Worm (Caenorhabditis elegans) whole organism, early embryonic: ENCODE data around the gene C08B6.2.

Source experiments
- B0310.2 ChIP-seq: sonication (generic microtip); optimal IDR thresholded peaks from 2 replicates; lab custom pipeline; 2016; ENCODE audit warnings: mild to moderate bottlenecking, missing genetic modification characterization, missing compliant biosample characterization
- F13C5.2 ChIP-seq: sonication (generic microtip); optimal IDR thresholded peaks from 2 replicates; lab custom pipeline; 2017; ENCODE audit warnings: mild to moderate bottlenecking, missing genetic modification characterization, inconsistent platforms, missing compliant biosample characterization
- ama-1 ChIP-seq: fragments of 150-350 bp; optimal IDR thresholded peaks from 2 replicates; lab custom pipeline; 2014
- ceh-13 ChIP-seq: fragments of 200-800 bp; sonication (Bioruptor generic); optimal IDR thresholded peaks from 2 replicates; lab custom pipeline; 2018; ENCODE audit warnings: mild to moderate bottlenecking, missing genetic modification characterization, missing compliant biosample characterization
- flt-1 ChIP-seq: fragments of 200-800 bp; sonication (Bioruptor generic); IDR thresholded peaks from 2 replicates; pipeline ENCODE4 v1.3.6; 2022; ENCODE audit warnings: missing genetic modification characterization, missing compliant biosample characterization
- hmg-4 ChIP-seq: fragments of 200-800 bp; sonication (Bioruptor generic); optimal IDR thresholded peaks from 2 replicates; lab custom pipeline; 2018; ENCODE audit warnings: mild to moderate bottlenecking, missing genetic modification characterization, missing compliant biosample characterization
- hnd-1 ChIP-seq: sonication (generic microtip); optimal IDR thresholded peaks from 2 replicates; lab custom pipeline; 2016; ENCODE audit warnings: missing genetic modification characterization, missing compliant biosample characterization
- pes-1 ChIP-seq: fragments of 200-800 bp; sonication (Bioruptor generic); IDR thresholded peaks from 2 replicates; pipeline ENCODE4 v1.3.6; 2022; ENCODE audit warnings: missing genetic modification reagents, missing genetic modification characterization, missing compliant biosample characterization
- scrt-1 ChIP-seq: fragments of 200-800 bp; sonication (Bioruptor generic); IDR thresholded peaks from 2 replicates; pipeline ENCODE4 v1.3.6; 2022; ENCODE audit warnings: missing genetic modification characterization, missing compliant biosample characterization
- sea-1 ChIP-seq: fragments of 200-800 bp; sonication (Bioruptor generic); conservative IDR thresholded peaks from 2 replicates; pipeline ENCODE4 v1.3.6; 2022; ENCODE audit warnings: missing genetic modification characterization, missing compliant biosample characterization
- tbx-11 ChIP-seq: fragments of 200-800 bp; sonication (Bioruptor generic); IDR thresholded peaks from 2 replicates; pipeline ENCODE4 v1.3.6; 2022; ENCODE audit warnings: missing genetic modification characterization, missing compliant biosample characterization
- tbx-37 ChIP-seq: fragments of 200-800 bp; sonication (Bioruptor generic); conservative IDR thresholded peaks from 2 replicates; pipeline ENCODE4 v1.3.6; 2022; ENCODE audit warnings: missing genetic modification reagents, missing genetic modification characterization, missing compliant biosample characterization
- tra-4 ChIP-seq: sonication (generic microtip); optimal IDR thresholded peaks from 2 replicates; lab custom pipeline; 2017; ENCODE audit warnings: missing genetic modification characterization, missing compliant biosample characterization

DNA sequence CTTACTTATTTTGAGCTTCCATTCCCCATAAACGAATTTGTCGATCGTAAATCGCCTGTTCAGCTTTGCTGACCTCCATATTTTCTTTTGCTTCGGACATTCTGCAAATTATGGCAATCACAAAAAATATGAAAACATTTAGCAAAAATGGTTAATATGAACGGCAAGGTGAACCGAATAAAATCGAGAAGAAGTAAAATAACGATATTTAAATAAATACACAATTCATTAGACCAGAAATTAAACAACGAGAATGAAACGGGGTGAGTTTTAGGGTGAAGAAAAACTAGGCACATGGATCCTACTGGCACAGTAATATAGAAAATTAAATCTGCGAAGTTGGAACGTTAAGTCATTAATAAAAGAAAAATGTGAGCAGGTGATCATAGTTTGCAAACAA is 24.7 kb downstream of the C08B6.2 start, which contains the start of gene aos-1:
- TF ChIP-seq tra-4 (tag; lab: Kevin White, UChicago) (no peak), ama-1 (no peak), ceh-13 (GFP tag; lab: Kevin White, UChicago) (no peak), hmg-4 (GFP tag; lab: Kevin White, UChicago) (no peak), B0310.2 (no peak), flt-1 (GFP tag; lab: Robert Waterston, UW) (no peak), tbx-11 (GFP tag; lab: Robert Waterston, UW) (no peak), hnd-1 (tag; lab: Kevin White, UChicago) (no peak), F13C5.2 (tag; lab: Kevin White, UChicago) (no peak), tbx-37 (GFP tag; lab: Robert Waterston, UW) (no peak), sea-1 (GFP tag; lab: Robert Waterston, UW) (no peak), scrt-1 (no peak), pes-1 (GFP tag; lab: Robert Waterston, UW) (no peak)
